Worm (Caenorhabditis elegans): ENCODE results near the gene nas-25.

The nas-25 gene

ce11 chrII:8848984-8849383, 23.1 kb downstream of the nas-25 start:
- TF ChIP-seq unc-62 (GFP tag; optimal IDR thresholded peaks at IDR 0.05), result no peak
- TF ChIP-seq efl-1 (optimal IDR thresholded peaks at IDR 0.05), result no peak
- peak in 1 of 2 experiments; percentile 81 for TF ChIP-seq efl-1 (GFP tag; optimal IDR thresholded peaks at IDR 0.05 in 1 of 2)
- peak; percentile 32 for TF ChIP-seq nhr-85 (tag)

ce11 chrII:8851996-8852587, 26.2 kb downstream of the nas-25 start, which contains the start of gene oac-46:
Gene oac-46 (minus strand): TSS chrII:8852096.
- TF ChIP-seq snu-23 (GFP tag; optimal IDR thresholded peaks at IDR 0.05) (peak; percentile 18), efl-1 (optimal IDR thresholded peaks at IDR 0.05) (no peak), efl-1 (GFP tag; optimal IDR thresholded peaks at IDR 0.05 in 1 of 2) (peak in 1 of 2 experiments; percentile 52), nhr-85 (tag) (peak; percentile 83), ceh-8 (GFP tag; optimal IDR thresholded peaks at IDR 0.05) (no peak), blmp-1 (tag; optimal IDR thresholded peaks at IDR 0.05) (peak; percentile 94), nhr-71 (tag; optimal IDR thresholded peaks at IDR 0.05) (peak; percentile 16), elt-3 (tag; optimal IDR thresholded peaks at IDR 0.05) (peak in 2 of 6 experiments; percentile 20 to 22), lin-14 (GFP tag; optimal IDR thresholded peaks at IDR 0.05) (peak; percentile 56), ceh-88 (GFP tag; IDR thresholded peaks at IDR 0.05) (no peak), unc-86 (tag; optimal IDR thresholded peaks at IDR 0.05) (no peak), ceh-63 (GFP tag; optimal IDR thresholded peaks at IDR 0.05) (no peak)

- TF ChIP-seq nhr-77 (tag; optimal IDR thresholded peaks at IDR 0.05) (no peak), ztf-4 (tag; optimal IDR thresholded peaks at IDR 0.05) (no peak), isw-1 (GFP tag; IDR thresholded peaks at IDR 0.05) (no peak), vab-15 (tag; optimal IDR thresholded peaks at IDR 0.05) (no peak), nhr-85 (tag) (peak; percentile 64), nhr-90 (tag; optimal IDR thresholded peaks at IDR 0.05; ENCODE audit: poor library complexity) (no peak)
Observed at ce11 chrII:8853238-8853637, 27.4 kb downstream of the nas-25 start.

- no peak for TF ChIP-seq efl-1 (optimal IDR thresholded peaks at IDR 0.05)
- peak in 1 of 2 experiments; percentile 16 for TF ChIP-seq efl-1 (GFP tag; optimal IDR thresholded peaks at IDR 0.05 in 1 of 2)
- peak; percentile 71 for TF ChIP-seq blmp-1 (tag; optimal IDR thresholded peaks at IDR 0.05)
- TF ChIP-seq jun-1 (tag; optimal IDR thresholded peaks at IDR 0.05), result peak; percentile 25
- TF ChIP-seq nhr-85 (tag), result peak; percentile 65
- TF ChIP-seq grh-1 (GFP tag; IDR thresholded peaks at IDR 0.05), result peak; percentile 58
- no peak for TF ChIP-seq zip-4 (GFP tag; optimal IDR thresholded peaks at IDR 0.05)
- TF ChIP-seq ces-1 (GFP tag; optimal IDR thresholded peaks at IDR 0.05), result no peak
Observed at ce11 chrII:8853960-8854359, 28.1 kb downstream of the nas-25 start.

- no peak for TF ChIP-seq nhr-28 (tag; optimal IDR thresholded peaks at IDR 0.05)
- peak; percentile 63 for TF ChIP-seq blmp-1 (tag; optimal IDR thresholded peaks at IDR 0.05)
- TF ChIP-seq lin-14 (GFP tag; optimal IDR thresholded peaks at IDR 0.05), result peak; percentile 9
- no peak for TF ChIP-seq egl-13 (tag; optimal IDR thresholded peaks at IDR 0.05)
- TF ChIP-seq pqm-1 (tag; optimal IDR thresholded peaks at IDR 0.05), result no peak
- no peak for TF ChIP-seq unc-130 (tag; optimal IDR thresholded peaks at IDR 0.05)
- no peak for TF ChIP-seq jun-1 (tag; optimal IDR thresholded peaks at IDR 0.05)
- TF ChIP-seq ets-5 (GFP tag; IDR thresholded peaks at IDR 0.05), result no peak
- TF ChIP-seq C04F5.9 (tag; optimal IDR thresholded peaks at IDR 0.05), result no peak
- no peak for TF ChIP-seq nhr-11 (tag; optimal IDR thresholded peaks at IDR 0.05)
- TF ChIP-seq nhr-76 (tag; optimal IDR thresholded peaks at IDR 0.05), result no peak
- no peak for TF ChIP-seq ama-1 (optimal IDR thresholded peaks at IDR 0.05)
- TF ChIP-seq ztf-4 (tag; optimal IDR thresholded peaks at IDR 0.05), result no peak
- TF ChIP-seq tbx-2 (tag; optimal IDR thresholded peaks at IDR 0.05), result no peak
- no peak for TF ChIP-seq irx-1 (tag; optimal IDR thresholded peaks at IDR 0.05)
Observed at ce11 chrII:8854874-8855273, 29.0 kb downstream of the nas-25 start.

ce11 chrII:8856524-8856923, 30.7 kb downstream of the nas-25 start:
- no peak for TF ChIP-seq mdl-1 (tag; optimal IDR thresholded peaks at IDR 0.05)
- TF ChIP-seq C34B4.2 (tag; optimal IDR thresholded peaks at IDR 0.05), result no peak
- peak; percentile 96 for TF ChIP-seq blmp-1 (tag; optimal IDR thresholded peaks at IDR 0.05)

Data from whole organism, L1 larva.